Fruit fly (Drosophila melanogaster): ENCODE data around the gene ScsbetaG.

ScsbetaG gene

DNA sequence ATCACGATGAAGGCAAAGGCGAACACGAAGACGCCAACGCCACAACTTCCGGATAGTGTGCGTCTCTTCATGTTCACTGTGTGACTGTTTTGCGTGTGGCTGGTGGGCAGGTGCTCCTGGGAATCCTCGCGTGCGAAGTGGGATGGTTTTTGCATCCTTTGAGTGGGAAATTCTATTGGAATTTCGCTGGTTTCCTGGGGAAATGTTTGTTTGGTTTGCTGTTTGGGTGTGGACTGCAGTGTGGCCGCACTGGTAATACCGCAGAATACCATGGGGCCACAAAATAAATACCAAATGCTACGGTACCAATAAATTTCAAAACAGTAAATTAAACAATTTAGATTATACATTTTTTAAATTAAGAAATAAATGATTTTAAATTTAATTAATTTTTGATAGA, 2.1 kb downstream of the ScsbetaG start, which contains the start of gene sinu (continued):
- TF ChIP-seq trem (tag; optimal IDR thresholded peaks at IDR 0.05) = peak; percentile 23
- TF ChIP-seq sd (tag; optimal IDR thresholded peaks at IDR 0.05) = peak; percentile 50
- TF ChIP-seq D19A (tag; optimal IDR thresholded peaks at IDR 0.05) = no peak
- TF ChIP-seq pzg (GFP tag; optimal IDR thresholded peaks at IDR 0.05) = peak; percentile 40
- TF ChIP-seq Sox102F (GFP tag; optimal IDR thresholded peaks at IDR 0.05) = no peak
- no peak for TF ChIP-seq Dad (GFP tag; optimal IDR thresholded peaks at IDR 0.05)
- TF ChIP-seq ap (GFP tag; IDR thresholded peaks at IDR 0.05) = no peak
- TF ChIP-seq CG12104 (GFP tag; optimal IDR thresholded peaks at IDR 0.05) = no peak
- no peak for TF ChIP-seq Hmx (GFP tag; optimal IDR thresholded peaks at IDR 0.05)
- peak; percentile 67 for TF ChIP-seq gfzf (GFP tag; optimal IDR thresholded peaks at IDR 0.05)
- TF ChIP-seq CG13287 (GFP tag; IDR thresholded peaks at IDR 0.05; ENCODE audit: partially characterized antibody) = 0 out of 2 replicates have a peak, but pooled peaks have one; percentile 22

DNA sequence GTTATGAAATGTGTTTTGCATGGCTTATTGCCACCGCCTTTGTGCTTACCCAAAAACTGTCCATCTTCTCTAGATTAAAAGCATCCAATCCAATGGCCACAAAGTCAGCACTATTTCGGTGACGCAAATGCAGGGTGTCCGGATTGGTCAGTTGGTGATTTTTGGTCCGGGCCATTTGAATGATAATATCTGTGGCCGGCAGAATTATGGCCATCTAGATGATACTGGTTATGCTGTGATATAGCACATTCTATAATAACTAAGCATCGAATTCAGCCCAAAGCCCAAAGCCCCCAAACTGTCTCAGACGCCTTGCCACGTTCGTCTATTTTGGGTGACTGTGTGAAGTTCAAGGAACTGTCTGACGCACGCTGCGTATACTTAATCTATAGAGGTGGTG, 7.3 kb downstream of the ScsbetaG start:
- no peak for TF ChIP-seq YL-1 (GFP tag; optimal IDR thresholded peaks at IDR 0.05)
- TF ChIP-seq Nf-YC (tag; optimal IDR thresholded peaks at IDR 0.05) = no peak
- 0 out of 4 replicates have a peak, but pooled peaks have one; percentile 32 for TF ChIP-seq chinmo (GFP tag; IDR thresholded peaks at IDR 0.05; ENCODE audit: partially characterized antibody)
- no peak for TF ChIP-seq CG11504 (tag; optimal IDR thresholded peaks at IDR 0.05)
- peak; percentile 71 for TF ChIP-seq abd-A (tag; optimal IDR thresholded peaks at IDR 0.05)
- TF ChIP-seq CG13894 (tag; optimal IDR thresholded peaks at IDR 0.05) = peak; percentile 69

DNA sequence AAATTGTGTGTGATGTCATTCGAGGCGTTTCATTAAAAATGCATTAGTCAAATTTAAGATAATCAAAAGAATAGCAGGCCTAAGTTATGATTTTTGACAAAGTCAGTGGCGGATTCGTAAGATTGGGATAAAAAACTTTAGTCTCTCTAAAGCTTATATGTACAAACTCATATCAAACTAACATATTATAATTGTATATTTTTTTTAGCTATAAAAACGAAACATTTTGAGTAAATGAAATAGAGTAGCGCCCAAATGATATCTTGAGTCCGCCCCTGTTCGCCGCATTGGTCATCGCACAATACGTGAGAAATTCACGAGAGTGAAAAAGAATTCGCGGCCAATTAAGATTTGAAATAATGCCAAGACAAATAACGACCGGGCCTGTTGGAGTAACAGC, 9.1 kb downstream of the ScsbetaG start:
- TF ChIP-seq stwl (tag; optimal IDR thresholded peaks at IDR 0.05) = no peak
- TF ChIP-seq ab (GFP tag; optimal IDR thresholded peaks at IDR 0.05) = no peak
- peak; percentile 78 for TF ChIP-seq sob (GFP tag; IDR thresholded peaks at IDR 0.05)
- TF ChIP-seq lab (GFP tag; optimal IDR thresholded peaks at IDR 0.05) = peak; percentile 67
- peak; percentile 65 for TF ChIP-seq Abd-B (GFP tag; optimal IDR thresholded peaks at IDR 0.05)
- 0 out of 3 replicates have a peak, but pooled peaks have one; percentile 5 for TF ChIP-seq CG2889 (GFP tag; IDR thresholded peaks at IDR 0.05)
- no peak for TF ChIP-seq CG31388 (GFP tag; optimal IDR thresholded peaks at IDR 0.05)
- TF ChIP-seq CG4360 (GFP tag; IDR thresholded peaks at IDR 0.05) = no peak
- peak; percentile 77; the same call in 2 of the 3 replicates for TF ChIP-seq CG11456 (GFP tag; IDR thresholded peaks at IDR 0.05)
- TF ChIP-seq vfl (GFP tag; optimal IDR thresholded peaks at IDR 0.05) = no peak
- TF ChIP-seq CG13287 (GFP tag; IDR thresholded peaks at IDR 0.05; ENCODE audit: partially characterized antibody) = no peak
- TF ChIP-seq CG10979 (tag; optimal IDR thresholded peaks at IDR 0.05) = peak; percentile 34
- TF ChIP-seq Elba2 (GFP tag; optimal IDR thresholded peaks at IDR 0.05) = no peak
- TF ChIP-seq CG8290 (GFP tag; optimal IDR thresholded peaks at IDR 0.05) = no peak
- TF ChIP-seq CG8290 (tag; optimal IDR thresholded peaks at IDR 0.05) = no peak
- no peak for TF ChIP-seq chif (GFP tag; optimal IDR thresholded peaks at IDR 0.05)
- TF ChIP-seq CG10274 (GFP tag; optimal IDR thresholded peaks at IDR 0.05) = no peak
- peak; percentile 53; the same call in 1 of the 3 replicates for TF ChIP-seq ci (GFP tag; IDR thresholded peaks at IDR 0.05)
- peak; percentile 35 for TF ChIP-seq az2 (GFP tag; optimal IDR thresholded peaks at IDR 0.05)
- peak; percentile 33 for TF ChIP-seq mam (GFP tag; optimal IDR thresholded peaks at IDR 0.05)
- TF ChIP-seq CG4282 (GFP tag; optimal IDR thresholded peaks at IDR 0.05) = no peak
- no peak for TF ChIP-seq fu2 (GFP tag; optimal IDR thresholded peaks at IDR 0.05)
- TF ChIP-seq Ada2b (GFP tag; IDR thresholded peaks at IDR 0.05) = peak; percentile 80
- peak; percentile 63 for TF ChIP-seq grau (tag; optimal IDR thresholded peaks at IDR 0.05)
- TF ChIP-seq kni (GFP tag; optimal IDR thresholded peaks at IDR 0.05) = no peak
- peak; percentile 2 for TF ChIP-seq Hr3 (GFP tag; optimal IDR thresholded peaks at IDR 0.05)
- no peak for TF ChIP-seq dimm (GFP tag; IDR thresholded peaks at IDR 0.05)
- TF ChIP-seq hkb (optimal IDR thresholded peaks at IDR 0.05) = no peak
- peak; percentile 56 for TF ChIP-seq hkb (GFP tag; IDR thresholded peaks at IDR 0.05)
- peak; percentile 32; the same call in 1 of the 2 replicates for TF ChIP-seq CG3847 (GFP tag; IDR thresholded peaks at IDR 0.05)
- TF ChIP-seq CG11398 (GFP tag; optimal IDR thresholded peaks at IDR 0.05) = no peak
- peak; percentile 2 for TF ChIP-seq CG30431 (GFP tag; optimal IDR thresholded peaks at IDR 0.05)
- TF ChIP-seq Doc3 (GFP tag; IDR thresholded peaks at IDR 0.05; ENCODE audit: partially characterized antibody) = no peak

Measured in whole organism, embryonic.